Worm (Caenorhabditis elegans) whole organism, L1 larva: ENCODE data around the gene C27B7.6.

Experiments used
- C04F5.9 ChIP-seq: sonication (generic microtip); optimal IDR thresholded peaks from 2 replicates; lab custom pipeline; 2016; ENCODE audit warnings: missing genetic modification characterization, missing compliant biosample characterization
- Y116A8C.19 ChIP-seq: sonication (generic microtip); optimal IDR thresholded peaks from 2 replicates; lab custom pipeline; 2016; ENCODE audit warnings: missing compliant biosample characterization, missing genetic modification characterization, borderline replicate concordance
- ama-1 ChIP-seq: fragments of 150-350 bp; optimal IDR thresholded peaks from 2 replicates; lab custom pipeline; 2014
- ceh-63 ChIP-seq: fragments of 200-800 bp; sonication (Bioruptor generic); optimal IDR thresholded peaks from 2 replicates; lab custom pipeline; 2018; ENCODE audit warnings: mild to moderate bottlenecking, missing genetic modification characterization, missing compliant biosample characterization
- ceh-8 ChIP-seq: fragments of 200-800 bp; sonication (Bioruptor generic); optimal IDR thresholded peaks from 2 replicates; lab custom pipeline; 2018; ENCODE audit warnings: mild to moderate bottlenecking, missing genetic modification characterization, moderate library complexity, missing compliant biosample characterization
- ceh-88 ChIP-seq: fragments of 200-800 bp; sonication (Bioruptor generic); IDR thresholded peaks from 2 replicates; pipeline ENCODE4 v1.3.6; 2022; ENCODE audit warnings: missing genetic modification characterization, missing compliant biosample characterization
- ceh-90 ChIP-seq: sonication (generic microtip); optimal IDR thresholded peaks from 2 replicates; lab custom pipeline; 2016; ENCODE audit warnings: missing genetic modification characterization, missing compliant biosample characterization
- ces-1 ChIP-seq: fragments of 150-350 bp; optimal IDR thresholded peaks from 2 replicates; lab custom pipeline; 2014; ENCODE audit warnings: missing biosample characterization, missing genetic modification reagents, missing genetic modification characterization
- dpl-1 ChIP-seq, 3 experiments: fragments of 150-350 bp in 2 of 3; sonication (generic microtip) in 1 of 3; optimal IDR thresholded peaks; 2 replicates each; lab custom pipeline; 2014 to 2017; ENCODE audit warnings: missing biosample characterization in 3 of 3, missing genetic modification characterization in 3 of 3, missing genetic modification reagents in 3 of 3
- dsc-1 ChIP-seq: sonication (generic microtip); optimal IDR thresholded peaks from 2 replicates; lab custom pipeline; 2016; ENCODE audit warnings: mild to moderate bottlenecking, missing genetic modification characterization, missing compliant biosample characterization
- efl-1 ChIP-seq, 4 experiments: fragments of 150-350 bp; optimal IDR thresholded peaks in 3 of 4; peaks in 1 of 4; 1 replicate in 1 of 4; 2 replicates in 3 of 4; lab custom pipeline; 2014; ENCODE audit warnings: missing biosample characterization in 2 of 4, missing genetic modification characterization in 2 of 4, missing genetic modification reagents in 2 of 4
- egl-13 ChIP-seq: sonication (generic microtip); optimal IDR thresholded peaks from 2 replicates; lab custom pipeline; 2016; ENCODE audit warnings: missing genotype, missing genetic modification reagents, missing genetic modification characterization, missing compliant biosample characterization
- fkh-4 ChIP-seq: sonication (generic microtip); optimal IDR thresholded peaks from 2 replicates; lab custom pipeline; 2016; ENCODE audit warnings: missing compliant biosample characterization, missing genetic modification characterization, borderline replicate concordance
- fos-1 ChIP-seq: fragments of 150-350 bp; optimal IDR thresholded peaks from 2 replicates; lab custom pipeline; 2014; ENCODE audit warnings: missing biosample characterization, missing genetic modification characterization
- grh-1 ChIP-seq: fragments of 200-800 bp; sonication (Bioruptor generic); IDR thresholded peaks from 2 replicates; pipeline ENCODE4 v1.3.6; 2022; ENCODE audit warnings: missing genetic modification reagents, missing genetic modification characterization, missing compliant biosample characterization
- irx-1 ChIP-seq: sonication (generic microtip); optimal IDR thresholded peaks from 2 replicates; lab custom pipeline; 2016; ENCODE audit warnings: missing genetic modification characterization, missing compliant biosample characterization
- isw-1 ChIP-seq: fragments of 200-800 bp; sonication (Bioruptor generic); IDR thresholded peaks from 2 replicates; pipeline ENCODE4 v1.3.6; 2022; ENCODE audit warnings: missing genetic modification characterization, missing compliant biosample characterization
- jun-1 ChIP-seq: fragments of 150-350 bp; optimal IDR thresholded peaks from 2 replicates; lab custom pipeline; 2014; ENCODE audit warnings: missing biosample characterization, missing genetic modification reagents, missing genetic modification characterization
- lin-14 ChIP-seq: fragments of 200-800 bp; sonication (Bioruptor generic); optimal IDR thresholded peaks from 2 replicates; lab custom pipeline; 2018; ENCODE audit warnings: mild to moderate bottlenecking, missing genetic modification characterization, moderate library complexity, missing compliant biosample characterization
- lin-39 ChIP-seq: fragments of 150-350 bp; optimal IDR thresholded peaks from 2 replicates; lab custom pipeline; 2014; ENCODE audit warnings: missing biosample characterization, missing genetic modification reagents, missing genetic modification characterization
- mdl-1 ChIP-seq, 2 experiments: fragments of 150-350 bp; optimal IDR thresholded peaks; 2 replicates each; lab custom pipeline; 2014 to 2017; ENCODE audit warnings: missing biosample characterization in 2 of 2, missing genetic modification characterization in 2 of 2, inconsistent platforms in 1 of 2
- mep-1 ChIP-seq: fragments of 150-350 bp; optimal IDR thresholded peaks from 2 replicates; lab custom pipeline; 2014; ENCODE audit warnings: missing biosample characterization, missing genetic modification characterization
- nhr-11 ChIP-seq: fragments of 150-350 bp; optimal IDR thresholded peaks from 2 replicates; lab custom pipeline; 2014; ENCODE audit warnings: missing biosample characterization, missing genetic modification characterization
- nhr-12 ChIP-seq: sonication (generic microtip); optimal IDR thresholded peaks from 2 replicates; lab custom pipeline; 2017; ENCODE audit warnings: missing biosample characterization, missing genetic modification characterization
- nhr-19 ChIP-seq: fragments of 200-800 bp; sonication (Bioruptor generic); conservative IDR thresholded peaks from 2 replicates; pipeline ENCODE4 v1.3.6; 2022; ENCODE audit warnings: missing genetic modification characterization, missing compliant biosample characterization
- nhr-20 ChIP-seq: sonication (generic microtip); optimal IDR thresholded peaks from 2 replicates; lab custom pipeline; 2016; ENCODE audit warnings: mild to moderate bottlenecking, missing genetic modification characterization, missing compliant biosample characterization
- nhr-237 ChIP-seq: fragments of 150-350 bp; optimal IDR thresholded peaks from 2 replicates; lab custom pipeline; 2014; ENCODE audit warnings: missing biosample characterization, missing genetic modification characterization
- nhr-28 ChIP-seq: fragments of 150-350 bp; optimal IDR thresholded peaks from 2 replicates; lab custom pipeline; 2014; ENCODE audit warnings: missing biosample characterization, missing genetic modification characterization
- nhr-47 ChIP-seq: sonication (generic microtip); optimal IDR thresholded peaks from 2 replicates; lab custom pipeline; 2016; ENCODE audit warnings: mild to moderate bottlenecking, missing genetic modification characterization, moderate library complexity, missing compliant biosample characterization
- nhr-71 ChIP-seq: sonication (generic microtip); optimal IDR thresholded peaks from 2 replicates; lab custom pipeline; 2016; ENCODE audit warnings: mild to moderate bottlenecking, missing genetic modification characterization, moderate library complexity, missing compliant biosample characterization
- nhr-76 ChIP-seq: sonication (generic microtip); optimal IDR thresholded peaks from 2 replicates; lab custom pipeline; 2017; ENCODE audit warnings: missing biosample characterization, missing genetic modification characterization
- nhr-77 ChIP-seq: fragments of 150-350 bp; optimal IDR thresholded peaks from 2 replicates; lab custom pipeline; 2014; ENCODE audit warnings: missing biosample characterization, missing genetic modification characterization
- nhr-84 ChIP-seq: sonication (generic microtip); optimal IDR thresholded peaks from 2 replicates; lab custom pipeline; 2017; ENCODE audit warnings: missing biosample characterization, missing genetic modification characterization
- nhr-85 ChIP-seq: sonication (generic microtip); peaks from one replicate; lab custom pipeline; 2016; ENCODE audit warnings: missing genetic modification characterization, inconsistent platforms, missing compliant biosample characterization
- pqm-1 ChIP-seq: sonication (generic microtip); optimal IDR thresholded peaks from 3 replicates; lab custom pipeline; 2017; ENCODE audit warnings: missing biosample characterization, missing genetic modification characterization
- rnt-1 ChIP-seq: sonication (generic microtip); optimal IDR thresholded peaks from 2 replicates; lab custom pipeline; 2016; ENCODE audit warnings: mild to moderate bottlenecking, missing genetic modification characterization, moderate library complexity, missing compliant biosample characterization
- skn-1 ChIP-seq: fragments of 150-350 bp; optimal IDR thresholded peaks from 2 replicates; lab custom pipeline; 2014; ENCODE audit warnings: missing biosample characterization, missing genetic modification characterization
- snu-23 ChIP-seq: sonication (generic microtip); optimal IDR thresholded peaks from 2 replicates; lab custom pipeline; 2016; ENCODE audit warnings: missing genetic modification characterization, missing compliant biosample characterization
- sox-4 ChIP-seq: sonication (generic microtip); optimal IDR thresholded peaks from 2 replicates; lab custom pipeline; 2016; ENCODE audit warnings: missing genetic modification characterization, missing compliant biosample characterization
- sptf-1 ChIP-seq: fragments of 150-350 bp; optimal IDR thresholded peaks from 2 replicates; lab custom pipeline; 2014; ENCODE audit warnings: missing biosample characterization, missing genetic modification characterization
- sup-37 ChIP-seq: fragments of 200-800 bp; sonication (Bioruptor generic); optimal IDR thresholded peaks from 2 replicates; lab custom pipeline; 2018; ENCODE audit warnings: mild to moderate bottlenecking, missing genetic modification characterization, missing compliant biosample characterization
- unc-130 ChIP-seq: fragments of 150-350 bp; optimal IDR thresholded peaks from 2 replicates; lab custom pipeline; 2017; ENCODE audit warnings: missing biosample characterization, missing genetic modification characterization, inconsistent platforms
- unc-62 ChIP-seq: fragments of 150-350 bp; optimal IDR thresholded peaks from 2 replicates; lab custom pipeline; 2014; ENCODE audit warnings: missing biosample characterization, missing genetic modification reagents, missing genetic modification characterization
- unc-86 ChIP-seq: sonication (generic microtip); optimal IDR thresholded peaks from 2 replicates; lab custom pipeline; 2016; ENCODE audit warnings: missing genetic modification characterization, missing compliant biosample characterization
- xbp-1 ChIP-seq: sonication (generic microtip); optimal IDR thresholded peaks from 2 replicates; lab custom pipeline; 2016; ENCODE audit warnings: missing genetic modification characterization, missing compliant biosample characterization
- ztf-11 ChIP-seq, 2 experiments: sonication (generic microtip); optimal IDR thresholded peaks; 2 replicates each; lab custom pipeline; 2016 to 2017; ENCODE audit warnings: missing genetic modification characterization in 2 of 2, missing biosample characterization in 1 of 2, missing compliant biosample characterization in 1 of 2
- ztf-4 ChIP-seq: fragments of 150-350 bp; optimal IDR thresholded peaks from 2 replicates; lab custom pipeline; 2014; ENCODE audit warnings: missing biosample characterization, missing genetic modification characterization

Gene C27B7.6

DNA sequence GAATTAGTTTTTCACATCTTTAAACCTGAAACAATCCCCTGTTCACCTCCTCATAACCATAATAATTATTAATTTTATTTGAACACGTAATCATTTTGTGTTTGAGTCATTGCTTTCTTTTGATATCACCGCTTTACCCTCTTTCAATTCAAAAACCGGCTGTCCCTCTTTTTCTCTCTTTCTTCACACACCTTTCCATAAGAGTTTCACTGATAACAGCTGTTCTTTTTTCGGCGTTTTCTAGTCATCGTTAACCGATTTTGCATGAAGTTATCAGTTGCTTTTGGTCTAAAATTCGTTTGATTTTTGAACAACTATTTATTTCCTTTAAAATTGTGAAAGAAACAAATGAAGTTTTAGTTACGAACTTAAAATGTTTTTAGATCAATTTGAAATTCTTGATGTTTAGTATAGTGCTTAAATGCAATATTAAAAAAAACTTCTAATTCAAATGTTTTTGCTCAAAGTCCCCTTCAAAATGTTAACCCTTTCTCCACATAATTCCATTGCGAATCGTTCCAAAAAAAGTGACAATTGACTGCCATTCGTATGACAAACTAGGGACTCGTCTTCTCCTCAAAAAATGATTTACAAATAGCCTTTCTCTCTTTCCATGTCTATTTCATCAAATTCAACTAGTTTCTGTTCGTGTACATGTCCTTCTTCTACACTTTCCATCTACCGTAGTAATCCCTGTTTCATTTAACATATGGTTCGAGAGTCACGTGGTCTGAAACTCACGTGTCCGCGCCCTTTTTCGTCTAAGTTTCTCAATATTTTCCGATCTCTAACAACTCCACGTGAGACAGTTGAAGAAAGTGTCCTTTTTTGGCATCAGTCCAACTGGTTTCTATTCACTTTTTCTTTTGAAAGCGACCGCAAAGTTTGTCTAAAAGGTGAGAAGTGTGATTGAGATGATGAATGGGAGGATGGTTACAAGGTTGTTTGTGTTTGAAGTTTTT, 43.2 kb upstream of the C27B7.6 start (continued):
- TF ChIP-seq ceh-8 (GFP tag; lab: Kevin White, UChicago) (no peak), ceh-90 (tag; lab: Kevin White, UChicago) (no peak), lin-39 (tag; lab: Kevin White, UChicago) (no peak), sox-4 (tag; lab: Kevin White, UChicago) (no peak), rnt-1 (peak; percentile 29), pqm-1 (tag; lab: Kevin White, UChicago) (no peak), nhr-12 (tag; lab: Kevin White, UChicago) (no peak), ces-1 (GFP tag; lab: Kevin White, UChicago) (no peak), unc-130 (peak; percentile 48), jun-1 (tag; lab: Kevin White, UChicago) (peak; percentile 53), skn-1 (tag; lab: Kevin White, UChicago) (peak; percentile 68), Y116A8C.19 (no peak), nhr-19 (GFP tag; lab: Robert Waterston, UW) (peak; percentile 80), sup-37 (GFP tag; lab: Kevin White, UChicago) (no peak), ztf-4 (tag; lab: Kevin White, UChicago) (no peak), grh-1 (GFP tag; lab: Robert Waterston, UW) (peak; percentile 94; the same call in 1 of the 2 replicates), mep-1 (tag; lab: Kevin White, UChicago) (peak; percentile 90), nhr-11 (tag; lab: Kevin White, UChicago) (no peak), nhr-77 (tag; lab: Kevin White, UChicago) (no peak), mdl-1 (tag; optimal IDR thresholded peaks at IDR 0.05; lab: Kevin White, UChicago) (peak in 1 of 2 experiments; percentile 99), C04F5.9 (peak; percentile 32), snu-23 (peak; percentile 93), sptf-1 (no peak), unc-86 (tag; lab: Kevin White, UChicago) (no peak), nhr-28 (no peak), efl-1 (optimal IDR thresholded peaks at IDR 0.05; lab: Kevin White, UChicago) (peak; percentile 41 to 53), efl-1 (GFP tag; optimal IDR thresholded peaks at IDR 0.05 in 1 of 2; lab: Kevin White, UChicago) (peak; percentile 23 to 96), ceh-88 (peak; percentile 43; the same call in 1 of the 2 replicates), isw-1 (GFP tag; lab: Robert Waterston, UW) (peak; percentile 21; the same call in 1 of the 2 replicates), nhr-71 (tag; lab: Kevin White, UChicago) (peak; percentile 94), nhr-85 (tag; lab: Kevin White, UChicago) (peak; percentile 100), dpl-1 (GFP tag; optimal IDR thresholded peaks at IDR 0.05; lab: Kevin White, UChicago) (peak; percentile 23 to 70 (median 53)), egl-13 (no peak), ama-1 (lab: Kevin White, UChicago) (peak; percentile 60), fkh-4 (tag; lab: Kevin White, UChicago) (no peak), nhr-76 (tag; lab: Kevin White, UChicago) (no peak)

DNA sequence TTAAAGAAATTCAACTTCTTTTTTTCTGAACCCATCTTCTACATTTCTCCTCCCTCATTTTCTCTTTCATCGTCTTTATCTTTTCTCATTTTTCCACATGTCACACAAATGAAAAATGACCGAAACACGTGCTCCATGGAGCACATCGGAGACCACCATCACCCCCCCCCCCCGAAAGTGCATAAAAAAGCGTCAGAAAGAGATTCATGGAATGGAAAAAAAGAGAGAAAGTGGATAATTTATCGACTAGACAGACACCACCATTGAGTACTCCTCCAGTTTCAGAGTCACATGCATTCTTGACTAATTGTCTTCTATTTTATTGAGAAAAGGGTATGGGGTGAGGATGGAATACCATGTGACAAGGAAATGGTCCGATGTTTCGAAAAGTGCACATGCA, 41.0 kb upstream of the C27B7.6 start:
- TF ChIP-seq ceh-8 (GFP tag; lab: Kevin White, UChicago) = peak; percentile 86
- TF ChIP-seq snu-23 = peak; percentile 52
- TF ChIP-seq dsc-1 (tag; lab: Kevin White, UChicago) = peak; percentile 76
- no peak for TF ChIP-seq fos-1 (tag; lab: Kevin White, UChicago)
- TF ChIP-seq irx-1 (tag; lab: Kevin White, UChicago) = peak; percentile 32
- TF ChIP-seq nhr-47 (tag; lab: Kevin White, UChicago) = peak; percentile 69
- peak; percentile 50 for TF ChIP-seq xbp-1
- peak; percentile 55 for TF ChIP-seq unc-86 (tag; lab: Kevin White, UChicago)
- TF ChIP-seq ceh-88 = no peak
- peak; percentile 62 for TF ChIP-seq nhr-20 (tag; lab: Kevin White, UChicago)
- no peak for TF ChIP-seq ceh-63 (GFP tag; lab: Kevin White, UChicago)
- TF ChIP-seq sup-37 (GFP tag; lab: Kevin White, UChicago) = peak; percentile 24
- TF ChIP-seq rnt-1 = peak; percentile 64
- peak in 1 of 2 experiments; percentile 52 for TF ChIP-seq mdl-1 (tag; optimal IDR thresholded peaks at IDR 0.05; lab: Kevin White, UChicago)
- no peak for TF ChIP-seq ama-1 (lab: Kevin White, UChicago)
- no peak for TF ChIP-seq unc-62 (GFP tag; lab: Kevin White, UChicago)
- TF ChIP-seq lin-39 (tag; lab: Kevin White, UChicago) = peak; percentile 67
- no peak for TF ChIP-seq nhr-237 (tag; lab: Kevin White, UChicago)
- TF ChIP-seq nhr-84 (tag; lab: Kevin White, UChicago) = no peak
- peak; percentile 23 for TF ChIP-seq egl-13
- no peak for TF ChIP-seq sox-4 (tag; lab: Kevin White, UChicago)
- TF ChIP-seq lin-14 (GFP tag; lab: Kevin White, UChicago) = peak; percentile 94
- peak in 1 of 2 experiments; percentile 29 for TF ChIP-seq ztf-11 (tag; optimal IDR thresholded peaks at IDR 0.05; lab: Kevin White, UChicago)
- peak; percentile 47 for TF ChIP-seq mep-1 (tag; lab: Kevin White, UChicago)
- no peak for TF ChIP-seq nhr-28
- peak; percentile 30 for TF ChIP-seq unc-130
- TF ChIP-seq isw-1 (GFP tag; lab: Robert Waterston, UW) = peak; percentile 20; the same call in 1 of the 2 replicates
- TF ChIP-seq efl-1 (optimal IDR thresholded peaks at IDR 0.05; lab: Kevin White, UChicago) = peak in 1 of 2 experiments; percentile 33
- TF ChIP-seq efl-1 (GFP tag; optimal IDR thresholded peaks at IDR 0.05 in 1 of 2; lab: Kevin White, UChicago) = peak; percentile 17 to 32
